Worm (Caenorhabditis elegans): ENCODE results near the gene ngn-1.
A peak's percentile ranks its signal among the peaks of the same experiment; 100 is the strongest.

The ngn-1 gene

DNA sequence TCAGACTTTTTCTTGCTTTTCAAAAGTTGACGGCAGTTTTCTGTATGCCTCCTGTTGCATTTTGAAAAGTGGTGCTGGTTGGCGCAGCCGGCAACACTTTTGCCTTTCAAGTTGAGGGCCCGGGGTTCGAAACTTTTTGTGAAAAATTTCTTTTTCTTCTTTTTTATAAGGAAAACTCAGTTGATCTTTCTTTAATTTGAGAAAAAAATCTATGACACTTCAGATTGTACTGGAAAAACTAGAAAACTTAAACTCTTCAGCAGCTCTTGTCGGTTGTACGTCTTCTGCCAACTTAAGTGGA lies 36.8 kb upstream of the ngn-1 start:
- TF ChIP-seq ets-7 (tag; optimal IDR thresholded peaks at IDR 0.05) (no peak), ama-1 (optimal IDR thresholded peaks at IDR 0.05) (no peak), scrt-1 (GFP tag; IDR thresholded peaks at IDR 0.05) (no peak), B0310.2 (tag; optimal IDR thresholded peaks at IDR 0.05) (no peak), hmg-4 (GFP tag; optimal IDR thresholded peaks at IDR 0.05) (no peak)

DNA sequence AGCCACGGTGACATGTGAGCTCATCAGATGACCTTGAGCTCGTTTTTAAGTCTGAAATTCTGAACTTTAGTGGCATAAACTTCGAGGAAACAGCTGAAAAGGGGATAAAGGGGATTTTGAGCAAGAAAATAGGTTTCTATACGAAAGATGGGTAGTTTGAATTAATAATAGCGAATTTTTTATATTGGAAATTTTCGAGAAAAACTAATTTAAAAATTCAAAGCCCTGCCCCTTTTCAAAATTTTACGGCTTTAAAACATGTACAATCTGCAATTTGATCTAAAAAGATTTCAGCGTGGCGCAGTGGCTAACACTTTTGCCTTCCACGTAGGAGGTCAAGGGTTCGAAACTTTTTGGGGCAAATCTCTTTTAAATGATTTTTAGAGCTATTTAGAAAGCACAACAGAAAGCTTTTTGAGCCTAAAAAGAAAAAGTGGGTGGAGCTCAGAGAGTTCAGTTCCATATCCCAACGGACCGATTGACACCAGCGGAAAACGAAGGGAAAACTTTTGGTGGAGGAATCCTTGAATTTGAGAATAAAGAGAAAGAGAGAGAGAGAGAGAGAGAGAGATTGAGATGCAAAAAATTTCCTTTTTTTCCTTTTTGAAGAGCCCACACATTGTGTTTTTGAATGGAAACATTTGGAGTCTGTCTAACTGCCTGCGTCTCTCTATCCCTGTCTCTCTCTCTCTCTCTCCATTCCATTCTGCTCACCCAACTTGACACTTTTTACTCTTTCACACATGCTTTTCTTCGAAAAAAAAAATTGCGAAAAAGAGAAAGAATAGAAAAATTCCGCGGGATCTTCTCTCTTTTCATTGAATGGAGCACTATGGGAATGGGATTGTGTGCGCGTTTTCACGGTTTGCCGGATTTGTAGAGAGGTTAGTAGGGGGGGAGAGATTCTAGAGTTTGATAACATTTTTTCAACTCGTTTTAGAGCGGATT lies 36.2 kb upstream of the ngn-1 start, which contains the start of gene Y69A2AR.31:
Gene Y69A2AR.31, minus strand, starts transcription at position 51 of the 948 bp plus-strand sequence.
- TF ChIP-seq ets-7 (tag; optimal IDR thresholded peaks at IDR 0.05) (no peak), hmg-4 (GFP tag; optimal IDR thresholded peaks at IDR 0.05) (no peak), tra-4 (tag; optimal IDR thresholded peaks at IDR 0.05) (no peak), hnd-1 (tag; optimal IDR thresholded peaks at IDR 0.05) (no peak), scrt-1 (GFP tag; IDR thresholded peaks at IDR 0.05) (no peak), B0310.2 (tag; optimal IDR thresholded peaks at IDR 0.05) (no peak), ceh-36 (tag; optimal IDR thresholded peaks at IDR 0.05) (no peak), hmbx-1 (tag; optimal IDR thresholded peaks at IDR 0.05) (no peak), tbx-11 (GFP tag; IDR thresholded peaks at IDR 0.05) (no peak), tbx-37 (GFP tag; conservative IDR thresholded peaks at IDR 0.05) (no peak), flt-1 (GFP tag; IDR thresholded peaks at IDR 0.05) (no peak), sea-1 (GFP tag; conservative IDR thresholded peaks at IDR 0.05) (no peak)

DNA sequence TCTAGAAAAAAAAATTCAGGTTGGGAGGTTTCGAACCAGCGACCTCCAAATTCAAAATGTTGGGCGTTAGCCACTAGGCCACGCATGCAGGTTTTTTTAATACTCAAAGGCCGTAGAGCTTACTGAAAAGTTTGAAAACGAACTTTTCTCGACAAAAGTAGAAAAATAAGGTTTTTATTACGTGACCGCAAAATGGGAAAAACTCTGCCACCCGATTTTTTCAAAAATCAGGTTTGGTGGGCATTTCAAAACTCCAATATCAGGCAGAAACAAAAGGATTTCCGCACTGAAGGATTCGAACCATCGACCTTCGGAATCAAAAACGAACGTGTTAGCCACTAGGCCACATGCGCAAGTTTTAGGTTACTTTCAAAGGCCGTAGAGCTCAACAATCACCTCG lies 30.7 kb upstream of the ngn-1 start:
- 0 out of 2 replicates have a peak, but pooled peaks have one; percentile 54 for TF ChIP-seq pes-1 (GFP tag; IDR thresholded peaks at IDR 0.05)
- TF ChIP-seq flt-1 (GFP tag; IDR thresholded peaks at IDR 0.05): no peak
- no peak for TF ChIP-seq hmbx-1 (tag; optimal IDR thresholded peaks at IDR 0.05)
- TF ChIP-seq ama-1 (optimal IDR thresholded peaks at IDR 0.05): no peak

DNA sequence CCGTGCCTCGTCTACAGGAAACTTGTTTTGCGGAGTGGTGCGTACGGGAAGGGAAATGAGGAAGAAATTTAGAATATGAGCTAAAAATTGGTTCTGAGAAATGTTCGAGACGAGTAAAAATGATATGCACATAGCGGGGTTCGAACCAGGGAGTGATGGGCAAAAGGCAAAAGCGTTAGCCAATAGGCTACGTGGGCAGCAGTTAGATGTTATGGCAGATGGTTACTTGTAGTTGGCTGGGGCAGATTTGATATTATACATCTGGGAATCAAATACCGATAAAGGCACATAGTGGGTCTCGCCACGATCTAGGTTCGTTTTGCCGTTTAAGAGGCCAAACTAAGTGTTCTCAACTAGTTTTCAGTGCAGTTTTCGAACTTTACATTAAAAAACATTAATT lies 29.2 kb upstream of the ngn-1 start:
- TF ChIP-seq tbx-37 (GFP tag; conservative IDR thresholded peaks at IDR 0.05) (0 out of 2 replicates have a peak, but pooled peaks have one; percentile 20), ets-7 (tag; optimal IDR thresholded peaks at IDR 0.05) (no peak), tbx-11 (GFP tag; IDR thresholded peaks at IDR 0.05) (peak; percentile 55; the same call in 1 of the 2 replicates), hnd-1 (tag; optimal IDR thresholded peaks at IDR 0.05) (no peak), pes-1 (GFP tag; IDR thresholded peaks at IDR 0.05) (peak; percentile 82), hmg-4 (GFP tag; optimal IDR thresholded peaks at IDR 0.05) (no peak), tra-4 (tag; optimal IDR thresholded peaks at IDR 0.05) (no peak), scrt-1 (GFP tag; IDR thresholded peaks at IDR 0.05) (peak; percentile 32; the same call in 1 of the 2 replicates), ceh-13 (GFP tag; optimal IDR thresholded peaks at IDR 0.05) (no peak), B0310.2 (tag; optimal IDR thresholded peaks at IDR 0.05) (peak; percentile 35), aly-1 (tag; optimal IDR thresholded peaks at IDR 0.05) (peak; percentile 37), hmbx-1 (tag; optimal IDR thresholded peaks at IDR 0.05) (no peak), ceh-36 (tag; optimal IDR thresholded peaks at IDR 0.05) (no peak), ama-1 (optimal IDR thresholded peaks at IDR 0.05) (no peak), flt-1 (GFP tag; IDR thresholded peaks at IDR 0.05) (peak; percentile 77), sea-1 (GFP tag; conservative IDR thresholded peaks at IDR 0.05) (peak; percentile 54; the same call in 1 of the 2 replicates), F13C5.2 (tag; optimal IDR thresholded peaks at IDR 0.05) (no peak)

DNA sequence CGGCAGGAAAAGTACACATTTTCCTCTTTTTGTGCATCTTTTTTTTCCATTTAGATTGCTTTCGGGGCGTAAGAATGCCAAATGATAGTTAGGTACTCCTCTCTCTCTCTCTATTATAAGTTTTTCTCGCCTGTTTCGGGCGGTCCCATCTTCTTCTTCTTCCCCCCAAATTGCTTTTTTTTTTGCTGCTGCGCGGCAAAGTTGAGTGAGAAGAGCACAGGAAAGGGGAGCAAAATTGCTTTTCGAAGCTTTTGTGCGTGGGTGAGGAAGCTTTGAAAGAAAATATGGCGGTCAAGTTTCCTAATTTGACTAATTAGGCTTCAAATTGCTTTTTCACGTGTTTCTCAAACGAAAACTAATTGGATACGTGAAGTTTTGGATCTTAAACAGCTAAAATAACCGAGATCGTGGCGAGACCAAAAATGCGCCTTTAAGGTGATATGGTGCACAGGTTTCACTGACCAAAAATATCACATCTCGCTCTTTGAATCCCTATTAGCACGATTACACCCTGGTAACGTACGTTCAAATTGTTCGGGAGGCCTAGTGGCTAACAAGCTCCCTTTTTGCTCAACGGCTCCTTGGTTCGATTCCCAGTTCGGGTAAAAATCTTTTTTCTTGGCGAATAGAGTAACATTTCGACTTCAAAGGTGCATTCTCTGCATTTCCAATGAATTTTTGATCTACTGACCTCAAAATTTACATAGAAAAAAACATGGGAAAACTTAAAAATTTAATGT lies 28.5 kb upstream of the ngn-1 start:
- no peak for TF ChIP-seq hmg-4 (GFP tag; optimal IDR thresholded peaks at IDR 0.05)
- peak; percentile 16; the same call in 1 of the 2 replicates for TF ChIP-seq pes-1 (GFP tag; IDR thresholded peaks at IDR 0.05)

DNA sequence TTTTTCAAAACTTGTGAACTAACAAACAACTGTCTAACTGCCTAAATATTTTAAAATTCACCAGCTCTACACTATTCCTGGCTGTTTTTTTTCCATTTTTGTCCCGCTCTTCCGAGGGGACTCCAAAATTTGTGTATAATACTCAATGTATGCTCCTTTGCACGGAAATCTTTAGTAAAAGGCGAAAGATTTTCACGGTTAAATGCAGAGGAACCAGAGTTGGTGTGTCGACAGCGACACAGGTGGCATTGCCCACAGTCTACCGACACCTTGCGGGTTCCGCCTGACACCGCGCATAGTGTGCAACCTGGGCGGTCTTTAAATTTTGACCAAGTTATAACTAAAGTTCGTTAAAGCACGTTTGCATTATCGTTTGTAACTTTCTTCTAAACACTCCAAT lies 26.9 kb upstream of the ngn-1 start:
- TF ChIP-seq ama-1 (optimal IDR thresholded peaks at IDR 0.05) (no peak), tra-4 (tag; optimal IDR thresholded peaks at IDR 0.05) (no peak), ceh-36 (tag; optimal IDR thresholded peaks at IDR 0.05) (no peak), F13C5.2 (tag; optimal IDR thresholded peaks at IDR 0.05) (no peak), ets-7 (tag; optimal IDR thresholded peaks at IDR 0.05) (no peak), tbx-37 (GFP tag; conservative IDR thresholded peaks at IDR 0.05) (no peak), B0310.2 (tag; optimal IDR thresholded peaks at IDR 0.05) (no peak), hmbx-1 (tag; optimal IDR thresholded peaks at IDR 0.05) (no peak), sea-1 (GFP tag; conservative IDR thresholded peaks at IDR 0.05) (no peak), hnd-1 (tag; optimal IDR thresholded peaks at IDR 0.05) (no peak), aly-1 (tag; optimal IDR thresholded peaks at IDR 0.05) (no peak), scrt-1 (GFP tag; IDR thresholded peaks at IDR 0.05) (no peak), hmg-4 (GFP tag; optimal IDR thresholded peaks at IDR 0.05) (no peak), pes-1 (GFP tag; IDR thresholded peaks at IDR 0.05) (no peak), ceh-13 (GFP tag; optimal IDR thresholded peaks at IDR 0.05) (no peak), flt-1 (GFP tag; IDR thresholded peaks at IDR 0.05) (no peak), tbx-11 (GFP tag; IDR thresholded peaks at IDR 0.05) (no peak)

DNA sequence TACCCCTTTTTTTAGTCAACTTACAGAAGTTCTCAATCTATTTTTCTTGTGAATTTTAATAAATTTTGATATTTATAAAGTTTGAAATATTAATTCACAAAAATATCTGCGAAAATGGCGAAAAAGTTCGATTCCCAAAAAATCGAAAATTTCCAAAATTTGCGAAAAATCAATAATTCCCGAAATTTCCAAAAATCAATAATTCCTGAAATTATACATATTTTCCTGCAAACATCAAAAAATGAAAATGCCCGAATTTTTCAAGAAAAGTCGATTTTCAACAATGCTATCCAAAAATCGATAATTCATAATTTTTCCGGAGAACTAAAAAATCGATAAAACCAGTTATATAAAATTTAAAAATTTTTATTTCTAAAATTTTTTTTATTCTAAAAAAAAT lies 22.0 kb upstream of the ngn-1 start:
- TF ChIP-seq F13C5.2 (tag; optimal IDR thresholded peaks at IDR 0.05) (no peak), hmg-4 (GFP tag; optimal IDR thresholded peaks at IDR 0.05) (no peak), ceh-13 (GFP tag; optimal IDR thresholded peaks at IDR 0.05) (no peak), tbx-11 (GFP tag; IDR thresholded peaks at IDR 0.05) (no peak), flt-1 (GFP tag; IDR thresholded peaks at IDR 0.05) (no peak), B0310.2 (tag; optimal IDR thresholded peaks at IDR 0.05) (no peak), ets-7 (tag; optimal IDR thresholded peaks at IDR 0.05) (no peak), tbx-37 (GFP tag; conservative IDR thresholded peaks at IDR 0.05) (no peak), hnd-1 (tag; optimal IDR thresholded peaks at IDR 0.05) (no peak), sea-1 (GFP tag; conservative IDR thresholded peaks at IDR 0.05) (no peak), pes-1 (GFP tag; IDR thresholded peaks at IDR 0.05) (no peak), ceh-36 (tag; optimal IDR thresholded peaks at IDR 0.05) (no peak), scrt-1 (GFP tag; IDR thresholded peaks at IDR 0.05) (no peak)
